Worm (Caenorhabditis elegans) whole organism, L1 larva: ENCODE data around the gene uig-1.

ENCODE experiments used
- C16A3.4 ChIP-seq: fragments of 150-350 bp; optimal IDR thresholded peaks from 2 replicates; lab custom pipeline; 2014; ENCODE audit warnings: missing biosample characterization, missing genetic modification characterization
- F16B12.6 ChIP-seq: fragments of 150-350 bp; optimal IDR thresholded peaks from 2 replicates; lab custom pipeline; 2014; ENCODE audit warnings: missing biosample characterization, missing genetic modification characterization
- Y116A8C.19 ChIP-seq: sonication (generic microtip); optimal IDR thresholded peaks from 2 replicates; lab custom pipeline; 2016; ENCODE audit warnings: missing compliant biosample characterization, missing genetic modification characterization, borderline replicate concordance
- aha-1 ChIP-seq: fragments of 150-350 bp; optimal IDR thresholded peaks from 2 replicates; lab custom pipeline; 2014; ENCODE audit warnings: missing biosample characterization, missing genetic modification characterization
- alr-1 ChIP-seq: fragments of 200-800 bp; sonication (Bioruptor generic); optimal IDR thresholded peaks from 2 replicates; lab custom pipeline; 2018; ENCODE audit warnings: borderline replicate concordance, mild to moderate bottlenecking, missing genetic modification characterization, missing compliant biosample characterization
- aly-2 ChIP-seq: fragments of 150-350 bp; optimal IDR thresholded peaks from 2 replicates; lab custom pipeline; 2014; ENCODE audit warnings: missing biosample characterization, missing genetic modification characterization
- ama-1 ChIP-seq: fragments of 150-350 bp; optimal IDR thresholded peaks from 2 replicates; lab custom pipeline; 2014
- blmp-1 ChIP-seq: fragments of 150-350 bp; optimal IDR thresholded peaks from 2 replicates; lab custom pipeline; 2014; ENCODE audit warnings: missing biosample characterization, missing genetic modification characterization
- ceh-63 ChIP-seq: fragments of 200-800 bp; sonication (Bioruptor generic); optimal IDR thresholded peaks from 2 replicates; lab custom pipeline; 2018; ENCODE audit warnings: mild to moderate bottlenecking, missing genetic modification characterization, missing compliant biosample characterization
- ceh-82 ChIP-seq, 3 experiments: fragments of 150-350 bp in 1 of 3; sonication (generic microtip) in 2 of 3; optimal IDR thresholded peaks; 2 replicates each; lab custom pipeline; 2014 to 2017; ENCODE audit warnings: missing biosample characterization in 3 of 3, missing genetic modification characterization in 3 of 3
- ceh-88 ChIP-seq: fragments of 200-800 bp; sonication (Bioruptor generic); IDR thresholded peaks from 2 replicates; pipeline ENCODE4 v1.3.6; 2022; ENCODE audit warnings: missing genetic modification characterization, missing compliant biosample characterization
- dpl-1 ChIP-seq, 3 experiments: fragments of 150-350 bp in 2 of 3; sonication (generic microtip) in 1 of 3; optimal IDR thresholded peaks; 2 replicates each; lab custom pipeline; 2014 to 2017; ENCODE audit warnings: missing biosample characterization in 3 of 3, missing genetic modification characterization in 3 of 3, missing genetic modification reagents in 3 of 3
- dsc-1 ChIP-seq: sonication (generic microtip); optimal IDR thresholded peaks from 2 replicates; lab custom pipeline; 2016; ENCODE audit warnings: mild to moderate bottlenecking, missing genetic modification characterization, missing compliant biosample characterization
- efl-1 ChIP-seq, 4 experiments: fragments of 150-350 bp; optimal IDR thresholded peaks in 3 of 4; peaks in 1 of 4; 1 replicate in 1 of 4; 2 replicates in 3 of 4; lab custom pipeline; 2014; ENCODE audit warnings: missing biosample characterization in 2 of 4, missing genetic modification characterization in 2 of 4, missing genetic modification reagents in 2 of 4
- efl-3 ChIP-seq: fragments of 200-800 bp; sonication (Bioruptor generic); optimal IDR thresholded peaks from 2 replicates; lab custom pipeline; 2018; ENCODE audit warnings: mild to moderate bottlenecking, missing genetic modification characterization, missing compliant biosample characterization
- egl-27 ChIP-seq, 2 experiments: fragments of 150-350 bp in 1 of 2; sonication (generic microtip); optimal IDR thresholded peaks; 3 replicates each; lab custom pipeline; 2017 to 2018; ENCODE audit warnings: missing biosample characterization in 2 of 2, missing genetic modification characterization in 2 of 2, missing genetic modification reagents in 2 of 2
- fkh-10 ChIP-seq: sonication (generic microtip); optimal IDR thresholded peaks from 2 replicates; lab custom pipeline; 2017; ENCODE audit warnings: missing biosample characterization, missing genetic modification reagents, missing genetic modification characterization
- fkh-4 ChIP-seq: sonication (generic microtip); optimal IDR thresholded peaks from 2 replicates; lab custom pipeline; 2016; ENCODE audit warnings: missing compliant biosample characterization, missing genetic modification characterization, borderline replicate concordance
- fkh-8 ChIP-seq: sonication (generic microtip); optimal IDR thresholded peaks from 2 replicates; lab custom pipeline; 2016; ENCODE audit warnings: mild to moderate bottlenecking, missing genetic modification characterization, missing compliant biosample characterization
- grh-1 ChIP-seq: fragments of 200-800 bp; sonication (Bioruptor generic); IDR thresholded peaks from 2 replicates; pipeline ENCODE4 v1.3.6; 2022; ENCODE audit warnings: missing genetic modification reagents, missing genetic modification characterization, missing compliant biosample characterization
- hlh-17 ChIP-seq: fragments of 200-800 bp; sonication (Bioruptor generic); optimal IDR thresholded peaks from 2 replicates; lab custom pipeline; 2018; ENCODE audit warnings: missing genetic modification characterization, mild to moderate bottlenecking, missing compliant biosample characterization, moderate library complexity, borderline replicate concordance
- hlh-4 ChIP-seq: sonication (generic microtip); optimal IDR thresholded peaks from 2 replicates; lab custom pipeline; 2016; ENCODE audit warnings: mild to moderate bottlenecking, missing genetic modification characterization, missing compliant biosample characterization
- irx-1 ChIP-seq: sonication (generic microtip); optimal IDR thresholded peaks from 2 replicates; lab custom pipeline; 2016; ENCODE audit warnings: missing genetic modification characterization, missing compliant biosample characterization
- isw-1 ChIP-seq: fragments of 200-800 bp; sonication (Bioruptor generic); IDR thresholded peaks from 2 replicates; pipeline ENCODE4 v1.3.6; 2022; ENCODE audit warnings: missing genetic modification characterization, missing compliant biosample characterization
- lin-13 ChIP-seq: fragments of 150-350 bp; optimal IDR thresholded peaks from 2 replicates; lab custom pipeline; 2014; ENCODE audit warnings: missing biosample characterization, missing genetic modification reagents, missing genetic modification characterization
- lin-14 ChIP-seq: fragments of 200-800 bp; sonication (Bioruptor generic); optimal IDR thresholded peaks from 2 replicates; lab custom pipeline; 2018; ENCODE audit warnings: mild to moderate bottlenecking, missing genetic modification characterization, moderate library complexity, missing compliant biosample characterization
- lin-35 ChIP-seq, 2 experiments: fragments of 150-350 bp; optimal IDR thresholded peaks; 2 replicates each; lab custom pipeline; 2014; ENCODE audit warnings: missing biosample characterization in 2 of 2, missing genetic modification characterization in 2 of 2, missing genetic modification reagents in 2 of 2
- lir-3 ChIP-seq: sonication (generic microtip); optimal IDR thresholded peaks from 2 replicates; lab custom pipeline; 2016; ENCODE audit warnings: mild to moderate bottlenecking, missing genetic modification characterization, moderate library complexity, missing compliant biosample characterization; ENCODE audit not compliant: poor library complexity
- mab-9 ChIP-seq: fragments of 200-800 bp; sonication (Bioruptor generic); IDR thresholded peaks from 2 replicates; pipeline ENCODE4 v1.3.6; 2022; ENCODE audit warnings: missing genetic modification reagents, missing genetic modification characterization, missing compliant biosample characterization
- mdl-1 ChIP-seq, 2 experiments: fragments of 150-350 bp; optimal IDR thresholded peaks; 2 replicates each; lab custom pipeline; 2014 to 2017; ENCODE audit warnings: missing biosample characterization in 2 of 2, missing genetic modification characterization in 2 of 2, inconsistent platforms in 1 of 2
- nhr-12 ChIP-seq: sonication (generic microtip); optimal IDR thresholded peaks from 2 replicates; lab custom pipeline; 2017; ENCODE audit warnings: missing biosample characterization, missing genetic modification characterization
- nhr-20 ChIP-seq: sonication (generic microtip); optimal IDR thresholded peaks from 2 replicates; lab custom pipeline; 2016; ENCODE audit warnings: mild to moderate bottlenecking, missing genetic modification characterization, missing compliant biosample characterization
- nhr-28 ChIP-seq: fragments of 150-350 bp; optimal IDR thresholded peaks from 2 replicates; lab custom pipeline; 2014; ENCODE audit warnings: missing biosample characterization, missing genetic modification characterization
- nhr-47 ChIP-seq: sonication (generic microtip); optimal IDR thresholded peaks from 2 replicates; lab custom pipeline; 2016; ENCODE audit warnings: mild to moderate bottlenecking, missing genetic modification characterization, moderate library complexity, missing compliant biosample characterization
- nhr-76 ChIP-seq: sonication (generic microtip); optimal IDR thresholded peaks from 2 replicates; lab custom pipeline; 2017; ENCODE audit warnings: missing biosample characterization, missing genetic modification characterization
- skn-1 ChIP-seq: fragments of 150-350 bp; optimal IDR thresholded peaks from 2 replicates; lab custom pipeline; 2014; ENCODE audit warnings: missing biosample characterization, missing genetic modification characterization
- snu-23 ChIP-seq: sonication (generic microtip); optimal IDR thresholded peaks from 2 replicates; lab custom pipeline; 2016; ENCODE audit warnings: missing genetic modification characterization, missing compliant biosample characterization
- sox-4 ChIP-seq: sonication (generic microtip); optimal IDR thresholded peaks from 2 replicates; lab custom pipeline; 2016; ENCODE audit warnings: missing genetic modification characterization, missing compliant biosample characterization
- sptf-1 ChIP-seq: fragments of 150-350 bp; optimal IDR thresholded peaks from 2 replicates; lab custom pipeline; 2014; ENCODE audit warnings: missing biosample characterization, missing genetic modification characterization
- sup-37 ChIP-seq: fragments of 200-800 bp; sonication (Bioruptor generic); optimal IDR thresholded peaks from 2 replicates; lab custom pipeline; 2018; ENCODE audit warnings: mild to moderate bottlenecking, missing genetic modification characterization, missing compliant biosample characterization
- tbx-2 ChIP-seq: sonication (generic microtip); optimal IDR thresholded peaks from 2 replicates; lab custom pipeline; 2016; ENCODE audit warnings: missing genetic modification characterization, missing compliant biosample characterization
- unc-130 ChIP-seq: fragments of 150-350 bp; optimal IDR thresholded peaks from 2 replicates; lab custom pipeline; 2017; ENCODE audit warnings: missing biosample characterization, missing genetic modification characterization, inconsistent platforms
- unc-30 ChIP-seq: sonication (generic microtip); optimal IDR thresholded peaks from 2 replicates; lab custom pipeline; 2017; ENCODE audit warnings: missing biosample characterization, missing genetic modification characterization
- unc-62 ChIP-seq: fragments of 150-350 bp; optimal IDR thresholded peaks from 2 replicates; lab custom pipeline; 2014; ENCODE audit warnings: missing biosample characterization, missing genetic modification reagents, missing genetic modification characterization
- unc-86 ChIP-seq: sonication (generic microtip); optimal IDR thresholded peaks from 2 replicates; lab custom pipeline; 2016; ENCODE audit warnings: missing genetic modification characterization, missing compliant biosample characterization
- xbp-1 ChIP-seq: sonication (generic microtip); optimal IDR thresholded peaks from 2 replicates; lab custom pipeline; 2016; ENCODE audit warnings: missing genetic modification characterization, missing compliant biosample characterization
- zag-1 ChIP-seq: fragments of 150-350 bp; optimal IDR thresholded peaks from 2 replicates; lab custom pipeline; 2014; ENCODE audit warnings: missing biosample characterization, missing genetic modification characterization
- ztf-11 ChIP-seq, 2 experiments: sonication (generic microtip); optimal IDR thresholded peaks; 2 replicates each; lab custom pipeline; 2016 to 2017; ENCODE audit warnings: missing genetic modification characterization in 2 of 2, missing biosample characterization in 1 of 2, missing compliant biosample characterization in 1 of 2

The uig-1 gene

DNA sequence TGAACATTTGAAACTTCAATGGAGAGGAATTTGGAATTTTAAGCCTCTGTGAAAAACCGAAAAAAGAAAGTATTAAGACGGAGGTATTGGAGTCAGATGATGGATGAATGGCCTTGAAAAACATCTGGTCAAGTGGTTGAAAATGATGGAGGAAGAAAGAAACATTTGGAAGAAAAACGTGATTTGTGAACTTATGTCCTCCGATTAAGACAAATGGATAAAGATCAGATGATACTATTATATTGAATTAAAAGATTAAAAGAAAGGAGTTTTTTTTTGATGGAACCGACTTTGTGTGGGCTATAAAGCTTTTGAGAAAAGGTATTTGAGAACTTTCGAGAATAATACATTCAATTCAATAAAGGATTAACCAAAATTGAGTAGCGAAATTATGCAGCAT is 36.3 kb downstream of the uig-1 start (continued):
- TF ChIP-seq dpl-1 (GFP tag; optimal IDR thresholded peaks at IDR 0.05; lab: Kevin White, UChicago) (peak in 1 of 3 experiments; percentile 6), unc-30 (tag; lab: Kevin White, UChicago) (no peak), unc-62 (GFP tag; lab: Kevin White, UChicago) (no peak), snu-23 (GFP tag; lab: Kevin White, UChicago) (peak; percentile 65)

DNA sequence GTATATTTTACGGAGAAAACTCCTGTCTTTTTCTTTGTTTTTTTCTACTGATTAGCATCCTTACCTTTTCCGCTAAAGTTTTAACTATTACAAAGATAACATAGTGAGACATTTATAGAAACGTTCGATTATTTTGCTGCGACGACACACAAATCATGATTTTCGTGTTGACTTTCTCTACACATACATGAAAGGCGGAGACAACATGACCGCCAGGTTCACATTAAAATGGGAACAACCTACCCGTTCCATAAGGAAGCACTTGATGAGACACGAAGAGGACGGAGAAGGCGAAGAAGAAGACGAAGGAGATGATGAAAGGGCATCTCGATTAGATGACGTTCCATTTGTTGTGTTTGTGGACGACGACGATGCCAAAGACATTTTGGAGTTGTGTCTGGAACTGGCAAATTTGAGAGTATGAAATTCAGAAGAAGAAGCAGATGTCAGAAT is 36.8 kb downstream of the uig-1 start, which contains the start of gene C34D1.4:
C34D1.4 (minus strand) TSS at position 403 of the 453 bp plus-strand sequence.
- TF ChIP-seq blmp-1: peak; percentile 53
- no peak for TF ChIP-seq tbx-2
- no peak for TF ChIP-seq lin-14

DNA sequence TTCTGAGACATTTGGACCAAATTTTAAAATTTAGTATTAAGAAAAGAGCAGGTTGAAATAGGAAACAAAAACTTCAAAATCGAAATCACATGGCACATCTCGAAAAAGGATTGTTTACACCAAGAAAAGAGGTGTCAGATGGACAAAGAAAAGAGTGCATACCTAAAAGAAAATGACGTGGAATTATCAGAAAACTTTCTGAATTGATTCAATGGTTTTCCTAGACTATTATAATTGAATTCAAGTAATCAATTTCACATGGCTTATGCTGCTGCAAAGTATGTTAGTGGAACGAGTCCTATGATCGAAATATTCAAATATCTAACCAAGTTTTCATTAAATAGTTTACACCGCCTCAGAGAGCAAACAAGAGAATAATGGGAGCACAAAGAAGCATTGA is 42.9 kb downstream of the uig-1 start:
- TF ChIP-seq mab-9 (GFP tag; lab: Robert Waterston, UW) (no peak), ceh-82 (tag; optimal IDR thresholded peaks at IDR 0.05; lab: Kevin White, UChicago) (no peak), fkh-8 (tag; lab: Kevin White, UChicago) (peak; percentile 87), ama-1 (lab: Kevin White, UChicago) (no peak), unc-30 (tag; lab: Kevin White, UChicago) (no peak), F16B12.6 (tag; lab: Kevin White, UChicago) (no peak), unc-130 (no peak), dpl-1 (GFP tag; optimal IDR thresholded peaks at IDR 0.05; lab: Kevin White, UChicago) (no peak), fkh-4 (tag; lab: Kevin White, UChicago) (no peak), C16A3.4 (tag; lab: Kevin White, UChicago) (no peak), dsc-1 (tag; lab: Kevin White, UChicago) (peak; percentile 36), blmp-1 (no peak), irx-1 (tag; lab: Kevin White, UChicago) (no peak), nhr-20 (tag; lab: Kevin White, UChicago) (peak; percentile 16), isw-1 (GFP tag; lab: Robert Waterston, UW) (no peak), alr-1 (tag; lab: Kevin White, UChicago) (no peak), sox-4 (peak; percentile 61), mdl-1 (tag; optimal IDR thresholded peaks at IDR 0.05; lab: Kevin White, UChicago) (no peak), sup-37 (GFP tag; lab: Kevin White, UChicago) (no peak), ztf-11 (tag; optimal IDR thresholded peaks at IDR 0.05; lab: Kevin White, UChicago) (no peak), tbx-2 (no peak), fkh-10 (GFP tag; lab: Kevin White, UChicago) (no peak), zag-1 (tag; lab: Kevin White, UChicago) (no peak), sptf-1 (tag; lab: Kevin White, UChicago) (no peak), egl-27 (tag; optimal IDR thresholded peaks at IDR 0.05; lab: Kevin White, UChicago) (no peak), grh-1 (GFP tag; lab: Robert Waterston, UW) (no peak), xbp-1 (tag; lab: Kevin White, UChicago) (no peak), aha-1 (no peak), efl-1 (optimal IDR thresholded peaks at IDR 0.05; lab: Kevin White, UChicago) (no peak), efl-1 (GFP tag; optimal IDR thresholded peaks at IDR 0.05 in 1 of 2; lab: Kevin White, UChicago) (no peak), nhr-28 (tag; lab: Kevin White, UChicago) (no peak), nhr-47 (tag; lab: Kevin White, UChicago) (peak; percentile 67), lin-35 (GFP tag; optimal IDR thresholded peaks at IDR 0.05; lab: Kevin White, UChicago) (no peak), efl-3 (GFP tag; lab: Kevin White, UChicago) (no peak), ceh-88 (GFP tag; lab: Robert Waterston, UW) (no peak), hlh-4 (tag; lab: Kevin White, UChicago) (no peak), nhr-12 (tag; lab: Kevin White, UChicago) (no peak), unc-86 (tag; lab: Kevin White, UChicago) (no peak), ceh-63 (GFP tag; lab: Kevin White, UChicago) (no peak), lin-13 (no peak), aly-2 (tag; lab: Kevin White, UChicago) (no peak), nhr-76 (no peak), skn-1 (tag; lab: Kevin White, UChicago) (no peak), hlh-17 (GFP tag; lab: Kevin White, UChicago) (no peak), lin-14 (no peak), lir-3 (tag; lab: Kevin White, UChicago) (no peak), Y116A8C.19 (tag; lab: Kevin White, UChicago) (no peak)
